Worm (Caenorhabditis elegans): ENCODE measurements around the gene Y58A7A.4.

DNA sequence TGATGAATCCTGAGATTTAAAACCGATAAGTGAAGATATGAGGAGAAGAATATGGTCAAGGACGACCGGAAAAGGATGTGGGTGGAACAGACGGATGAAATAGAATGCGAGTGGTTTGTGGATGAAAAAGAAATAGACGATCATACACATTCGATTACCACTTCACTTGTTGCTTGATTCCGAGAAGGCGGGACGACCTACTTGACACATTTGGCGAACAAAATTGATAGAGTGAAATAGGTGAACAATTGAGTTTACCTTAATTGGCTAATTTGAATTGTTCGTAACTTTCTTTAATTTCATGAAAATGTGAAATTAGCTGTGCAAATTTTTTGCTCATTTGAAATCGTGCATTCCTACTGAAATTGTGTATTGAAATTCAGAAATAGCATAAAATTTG, 12.7 kb downstream of the Y58A7A.4 start, which contains the start of gene Y58A7A.2:
- TF ChIP-seq pha-4 (tag; optimal IDR thresholded peaks at IDR 0.05): no peak
- TF ChIP-seq ztf-11 (tag; optimal IDR thresholded peaks at IDR 0.05): no peak
- no peak for TF ChIP-seq zip-8 (tag; optimal IDR thresholded peaks at IDR 0.05)
- TF ChIP-seq ceh-43 (GFP tag; optimal IDR thresholded peaks at IDR 0.05): no peak
- TF ChIP-seq elt-3 (tag; optimal IDR thresholded peaks at IDR 0.05): no peak
- TF ChIP-seq nhr-76 (tag; optimal IDR thresholded peaks at IDR 0.05): no peak
- no peak for TF ChIP-seq unc-62 (GFP tag; optimal IDR thresholded peaks at IDR 0.05)
- no peak for TF ChIP-seq nhr-12 (tag; optimal IDR thresholded peaks at IDR 0.05)
- TF ChIP-seq sptf-1 (tag; optimal IDR thresholded peaks at IDR 0.05): no peak
- no peak for TF ChIP-seq snpc-4 (tag; optimal IDR thresholded peaks at IDR 0.05)
- TF ChIP-seq lin-13 (tag; optimal IDR thresholded peaks at IDR 0.05): no peak
- TF ChIP-seq nhr-28 (tag; optimal IDR thresholded peaks at IDR 0.05): no peak
